Worm (Caenorhabditis elegans) whole organism, L1 larva: ENCODE data around the gene sms-1.
A peak's percentile ranks its signal among the peaks of the same experiment; 100 is the strongest.

Experiments
- C16A3.4 ChIP-seq: fragments of 150-350 bp; optimal IDR thresholded peaks from 2 replicates; lab custom pipeline; 2014; ENCODE audit warnings: missing biosample characterization, missing genetic modification characterization
- F16B12.6 ChIP-seq: fragments of 150-350 bp; optimal IDR thresholded peaks from 2 replicates; lab custom pipeline; 2014; ENCODE audit warnings: missing biosample characterization, missing genetic modification characterization
- aha-1 ChIP-seq: fragments of 150-350 bp; optimal IDR thresholded peaks from 2 replicates; lab custom pipeline; 2014; ENCODE audit warnings: missing biosample characterization, missing genetic modification characterization
- alr-1 ChIP-seq: fragments of 200-800 bp; sonication (Bioruptor generic); optimal IDR thresholded peaks from 2 replicates; lab custom pipeline; 2018; ENCODE audit warnings: borderline replicate concordance, mild to moderate bottlenecking, missing genetic modification characterization, missing compliant biosample characterization
- aly-2 ChIP-seq: fragments of 150-350 bp; optimal IDR thresholded peaks from 2 replicates; lab custom pipeline; 2014; ENCODE audit warnings: missing biosample characterization, missing genetic modification characterization
- ama-1 ChIP-seq: fragments of 150-350 bp; optimal IDR thresholded peaks from 2 replicates; lab custom pipeline; 2014
- blmp-1 ChIP-seq: fragments of 150-350 bp; optimal IDR thresholded peaks from 2 replicates; lab custom pipeline; 2014; ENCODE audit warnings: missing biosample characterization, missing genetic modification characterization
- ces-1 ChIP-seq: fragments of 150-350 bp; optimal IDR thresholded peaks from 2 replicates; lab custom pipeline; 2014; ENCODE audit warnings: missing biosample characterization, missing genetic modification reagents, missing genetic modification characterization
- dsc-1 ChIP-seq: sonication (generic microtip); optimal IDR thresholded peaks from 2 replicates; lab custom pipeline; 2016; ENCODE audit warnings: mild to moderate bottlenecking, missing genetic modification characterization, missing compliant biosample characterization
- efl-1 ChIP-seq, 4 experiments: fragments of 150-350 bp; optimal IDR thresholded peaks in 3 of 4; peaks in 1 of 4; 1 replicate in 1 of 4; 2 replicates in 3 of 4; lab custom pipeline; 2014; ENCODE audit warnings: missing biosample characterization in 2 of 4, missing genetic modification characterization in 2 of 4, missing genetic modification reagents in 2 of 4
- elt-2 ChIP-seq: sonication (generic microtip); optimal IDR thresholded peaks from 2 replicates; lab custom pipeline; 2016; ENCODE audit warnings: missing genetic modification characterization, mild to moderate bottlenecking, inconsistent platforms, missing compliant biosample characterization, missing genetic modification reagents
- elt-3 ChIP-seq, 6 experiments: fragments of 150-350 bp in 1 of 6; sonication (generic microtip); optimal IDR thresholded peaks; 2 replicates each; lab custom pipeline; 2017 to 2018; ENCODE audit warnings: missing biosample characterization in 6 of 6, missing genetic modification characterization in 6 of 6, inconsistent platforms in 1 of 6
- fkh-10 ChIP-seq: sonication (generic microtip); optimal IDR thresholded peaks from 2 replicates; lab custom pipeline; 2017; ENCODE audit warnings: missing biosample characterization, missing genetic modification reagents, missing genetic modification characterization
- fkh-4 ChIP-seq: sonication (generic microtip); optimal IDR thresholded peaks from 2 replicates; lab custom pipeline; 2016; ENCODE audit warnings: missing compliant biosample characterization, missing genetic modification characterization, borderline replicate concordance
- fkh-8 ChIP-seq: sonication (generic microtip); optimal IDR thresholded peaks from 2 replicates; lab custom pipeline; 2016; ENCODE audit warnings: mild to moderate bottlenecking, missing genetic modification characterization, missing compliant biosample characterization
- grh-1 ChIP-seq: fragments of 200-800 bp; sonication (Bioruptor generic); IDR thresholded peaks from 2 replicates; pipeline ENCODE4 v1.3.6; 2022; ENCODE audit warnings: missing genetic modification reagents, missing genetic modification characterization, missing compliant biosample characterization
- hlh-4 ChIP-seq: sonication (generic microtip); optimal IDR thresholded peaks from 2 replicates; lab custom pipeline; 2016; ENCODE audit warnings: mild to moderate bottlenecking, missing genetic modification characterization, missing compliant biosample characterization
- hpl-2 ChIP-seq: fragments of 150-350 bp; optimal IDR thresholded peaks from 2 replicates; lab custom pipeline; 2014; ENCODE audit warnings: missing biosample characterization, missing genetic modification reagents, missing genetic modification characterization
- jun-1 ChIP-seq: fragments of 150-350 bp; optimal IDR thresholded peaks from 2 replicates; lab custom pipeline; 2014; ENCODE audit warnings: missing biosample characterization, missing genetic modification reagents, missing genetic modification characterization
- lin-13 ChIP-seq: fragments of 150-350 bp; optimal IDR thresholded peaks from 2 replicates; lab custom pipeline; 2014; ENCODE audit warnings: missing biosample characterization, missing genetic modification reagents, missing genetic modification characterization
- lin-14 ChIP-seq: fragments of 200-800 bp; sonication (Bioruptor generic); optimal IDR thresholded peaks from 2 replicates; lab custom pipeline; 2018; ENCODE audit warnings: mild to moderate bottlenecking, missing genetic modification characterization, moderate library complexity, missing compliant biosample characterization
- lin-15B ChIP-seq: fragments of 150-350 bp; sonication (generic microtip); optimal IDR thresholded peaks from 3 replicates; lab custom pipeline; 2014; ENCODE audit warnings: missing biosample characterization, missing genetic modification characterization
- lin-35 ChIP-seq, 2 experiments: fragments of 150-350 bp; optimal IDR thresholded peaks; 2 replicates each; lab custom pipeline; 2014; ENCODE audit warnings: missing biosample characterization in 2 of 2, missing genetic modification characterization in 2 of 2, missing genetic modification reagents in 2 of 2
- lir-3 ChIP-seq: sonication (generic microtip); optimal IDR thresholded peaks from 2 replicates; lab custom pipeline; 2016; ENCODE audit warnings: mild to moderate bottlenecking, missing genetic modification characterization, moderate library complexity, missing compliant biosample characterization; ENCODE audit not compliant: poor library complexity
- mab-9 ChIP-seq: fragments of 200-800 bp; sonication (Bioruptor generic); IDR thresholded peaks from 2 replicates; pipeline ENCODE4 v1.3.6; 2022; ENCODE audit warnings: missing genetic modification reagents, missing genetic modification characterization, missing compliant biosample characterization
- mdl-1 ChIP-seq, 2 experiments: fragments of 150-350 bp; optimal IDR thresholded peaks; 2 replicates each; lab custom pipeline; 2014 to 2017; ENCODE audit warnings: missing biosample characterization in 2 of 2, missing genetic modification characterization in 2 of 2, inconsistent platforms in 1 of 2
- mep-1 ChIP-seq: fragments of 150-350 bp; optimal IDR thresholded peaks from 2 replicates; lab custom pipeline; 2014; ENCODE audit warnings: missing biosample characterization, missing genetic modification characterization
- nhr-19 ChIP-seq: fragments of 200-800 bp; sonication (Bioruptor generic); conservative IDR thresholded peaks from 2 replicates; pipeline ENCODE4 v1.3.6; 2022; ENCODE audit warnings: missing genetic modification characterization, missing compliant biosample characterization
- nhr-20 ChIP-seq: sonication (generic microtip); optimal IDR thresholded peaks from 2 replicates; lab custom pipeline; 2016; ENCODE audit warnings: mild to moderate bottlenecking, missing genetic modification characterization, missing compliant biosample characterization
- nhr-71 ChIP-seq: sonication (generic microtip); optimal IDR thresholded peaks from 2 replicates; lab custom pipeline; 2016; ENCODE audit warnings: mild to moderate bottlenecking, missing genetic modification characterization, moderate library complexity, missing compliant biosample characterization
- nhr-77 ChIP-seq: fragments of 150-350 bp; optimal IDR thresholded peaks from 2 replicates; lab custom pipeline; 2014; ENCODE audit warnings: missing biosample characterization, missing genetic modification characterization
- nhr-85 ChIP-seq: sonication (generic microtip); peaks from one replicate; lab custom pipeline; 2016; ENCODE audit warnings: missing genetic modification characterization, inconsistent platforms, missing compliant biosample characterization
- nhr-90 ChIP-seq: sonication (generic microtip); optimal IDR thresholded peaks from 2 replicates; lab custom pipeline; 2016; ENCODE audit warnings: mild to moderate bottlenecking, missing genetic modification characterization, missing compliant biosample characterization; ENCODE audit not compliant: poor library complexity
- pax-3 ChIP-seq: fragments of 200-800 bp; sonication (Bioruptor generic); optimal IDR thresholded peaks from 2 replicates; lab custom pipeline; 2018; ENCODE audit warnings: mild to moderate bottlenecking, missing genetic modification characterization, moderate library complexity, missing compliant biosample characterization
- rnt-1 ChIP-seq: sonication (generic microtip); optimal IDR thresholded peaks from 2 replicates; lab custom pipeline; 2016; ENCODE audit warnings: mild to moderate bottlenecking, missing genetic modification characterization, moderate library complexity, missing compliant biosample characterization
- snu-23 ChIP-seq: sonication (generic microtip); optimal IDR thresholded peaks from 2 replicates; lab custom pipeline; 2016; ENCODE audit warnings: missing genetic modification characterization, missing compliant biosample characterization
- sup-37 ChIP-seq: fragments of 200-800 bp; sonication (Bioruptor generic); optimal IDR thresholded peaks from 2 replicates; lab custom pipeline; 2018; ENCODE audit warnings: mild to moderate bottlenecking, missing genetic modification characterization, missing compliant biosample characterization
- swsn-7 ChIP-seq: sonication (generic microtip); optimal IDR thresholded peaks from 2 replicates; lab custom pipeline; 2016; ENCODE audit warnings: missing genetic modification characterization, missing compliant biosample characterization
- tbx-2 ChIP-seq: sonication (generic microtip); optimal IDR thresholded peaks from 2 replicates; lab custom pipeline; 2016; ENCODE audit warnings: missing genetic modification characterization, missing compliant biosample characterization
- tlp-1 ChIP-seq: fragments of 150-350 bp; optimal IDR thresholded peaks from 2 replicates; lab custom pipeline; 2014; ENCODE audit warnings: missing biosample characterization, missing genetic modification characterization
- unc-130 ChIP-seq: fragments of 150-350 bp; optimal IDR thresholded peaks from 2 replicates; lab custom pipeline; 2017; ENCODE audit warnings: missing biosample characterization, missing genetic modification characterization, inconsistent platforms
- unc-62 ChIP-seq: fragments of 150-350 bp; optimal IDR thresholded peaks from 2 replicates; lab custom pipeline; 2014; ENCODE audit warnings: missing biosample characterization, missing genetic modification reagents, missing genetic modification characterization
- unc-86 ChIP-seq: sonication (generic microtip); optimal IDR thresholded peaks from 2 replicates; lab custom pipeline; 2016; ENCODE audit warnings: missing genetic modification characterization, missing compliant biosample characterization
- unc-98 ChIP-seq: fragments of 200-800 bp; sonication (Bioruptor generic); IDR thresholded peaks from 2 replicates; pipeline ENCODE4 v1.3.6; 2022; ENCODE audit warnings: missing genetic modification characterization, missing compliant biosample characterization
- xbp-1 ChIP-seq: sonication (generic microtip); optimal IDR thresholded peaks from 2 replicates; lab custom pipeline; 2016; ENCODE audit warnings: missing genetic modification characterization, missing compliant biosample characterization
- ztf-11 ChIP-seq, 2 experiments: sonication (generic microtip); optimal IDR thresholded peaks; 2 replicates each; lab custom pipeline; 2016 to 2017; ENCODE audit warnings: missing genetic modification characterization in 2 of 2, missing biosample characterization in 1 of 2, missing compliant biosample characterization in 1 of 2
- ztf-4 ChIP-seq: fragments of 150-350 bp; optimal IDR thresholded peaks from 2 replicates; lab custom pipeline; 2014; ENCODE audit warnings: missing biosample characterization, missing genetic modification characterization

sms-1 gene

ce11 chrIV:11520960-11521359 is 23.0 kb upstream of the sms-1 start, which contains the start of the genes M04B2.4 and gfl-1 (continued):
- TF ChIP-seq efl-1 (optimal IDR thresholded peaks at IDR 0.05; lab: Kevin White, UChicago), result peak; percentile 34 to 67
- peak; percentile 76 to 96 for TF ChIP-seq efl-1 (GFP tag; optimal IDR thresholded peaks at IDR 0.05 in 1 of 2; lab: Kevin White, UChicago)
- TF ChIP-seq fkh-10, result no peak
- TF ChIP-seq sup-37 (GFP tag; lab: Kevin White, UChicago), result no peak
- peak; percentile 66 to 80 for TF ChIP-seq lin-35 (GFP tag; optimal IDR thresholded peaks at IDR 0.05; lab: Kevin White, UChicago)
- TF ChIP-seq lin-15B (tag; lab: Kevin White, UChicago), result peak; percentile 26
- TF ChIP-seq unc-62 (GFP tag; lab: Kevin White, UChicago), result no peak
- TF ChIP-seq lin-13, result peak; percentile 13
- TF ChIP-seq swsn-7, result peak; percentile 52
- TF ChIP-seq nhr-85, result peak; percentile 37
- TF ChIP-seq nhr-20 (tag; lab: Kevin White, UChicago), result peak; percentile 32
- no peak for TF ChIP-seq unc-130 (tag; lab: Kevin White, UChicago)
- TF ChIP-seq xbp-1, result peak; percentile 53
- no peak for TF ChIP-seq pax-3 (tag; lab: Kevin White, UChicago)
- no peak for TF ChIP-seq fkh-4
- no peak for TF ChIP-seq F16B12.6 (tag; lab: Kevin White, UChicago)
- no peak for TF ChIP-seq aly-2
- peak; percentile 7 for TF ChIP-seq nhr-77 (tag; lab: Kevin White, UChicago)
- TF ChIP-seq unc-86 (tag; lab: Kevin White, UChicago), result peak; percentile 4
- TF ChIP-seq blmp-1 (tag; lab: Kevin White, UChicago), result peak; percentile 49

ce11 chrIV:11510664-11511063 is 12.7 kb upstream of the sms-1 start, which contains the start of gene M04B2.6:
TSS of gene M04B2.6 (minus strand) at chrIV:11510764.
- TF ChIP-seq dsc-1 (no peak), unc-98 (no peak), C16A3.4 (tag; lab: Kevin White, UChicago) (no peak), elt-2 (tag; lab: Kevin White, UChicago) (no peak), mep-1 (tag; lab: Kevin White, UChicago) (no peak), grh-1 (GFP tag; lab: Robert Waterston, UW) (no peak), fkh-8 (tag; lab: Kevin White, UChicago) (no peak), jun-1 (tag; lab: Kevin White, UChicago) (no peak), ces-1 (GFP tag; lab: Kevin White, UChicago) (no peak), mab-9 (GFP tag; lab: Robert Waterston, UW) (no peak), swsn-7 (no peak), lin-13 (no peak)
- TF ChIP-seq, all 84 proteins: peak for 0

ce11 chrIV:11504416-11504815 is 6.4 kb upstream of the sms-1 start, which contains the start of gene twk-25:
TSS of gene twk-25 (plus strand) at chrIV:11504716.
- TF ChIP-seq xbp-1 (no peak), sup-37 (GFP tag; lab: Kevin White, UChicago) (no peak), ama-1 (lab: Kevin White, UChicago) (no peak), ces-1 (GFP tag; lab: Kevin White, UChicago) (no peak), C16A3.4 (tag; lab: Kevin White, UChicago) (no peak), tlp-1 (no peak), lir-3 (tag; lab: Kevin White, UChicago) (no peak), aha-1 (no peak), alr-1 (tag; lab: Kevin White, UChicago) (no peak), hlh-4 (tag; lab: Kevin White, UChicago) (no peak), mdl-1 (tag; optimal IDR thresholded peaks at IDR 0.05; lab: Kevin White, UChicago) (no peak), ztf-11 (tag; optimal IDR thresholded peaks at IDR 0.05; lab: Kevin White, UChicago) (no peak), unc-98 (no peak), fkh-8 (tag; lab: Kevin White, UChicago) (no peak)
- TF ChIP-seq, all 84 proteins: peak for 0

- no peak for TF ChIP-seq ama-1 (lab: Kevin White, UChicago)
- TF ChIP-seq nhr-19 (GFP tag; lab: Robert Waterston, UW), result 0 out of 2 replicates have a peak, but pooled peaks have one; percentile 3
- peak; percentile 25 for TF ChIP-seq nhr-71 (tag; lab: Kevin White, UChicago)
- TF ChIP-seq nhr-85, result peak; percentile 75
- peak; percentile 24 for TF ChIP-seq unc-130 (tag; lab: Kevin White, UChicago)
- no peak for TF ChIP-seq jun-1 (tag; lab: Kevin White, UChicago)
- peak; percentile 21 for TF ChIP-seq snu-23 (GFP tag; lab: Kevin White, UChicago)
- no peak for TF ChIP-seq rnt-1 (tag; lab: Kevin White, UChicago)
- TF ChIP-seq ztf-4 (tag; lab: Kevin White, UChicago), result no peak
- TF ChIP-seq F16B12.6 (tag; lab: Kevin White, UChicago), result no peak
- TF ChIP-seq elt-3 (tag; optimal IDR thresholded peaks at IDR 0.05; lab: Kevin White, UChicago), result peak in 2 of 6 experiments; percentile 10 to 16
- TF ChIP-seq tbx-2 (tag; lab: Kevin White, UChicago), result peak; percentile 5
- TF ChIP-seq nhr-20 (tag; lab: Kevin White, UChicago), result peak; percentile 40
- TF ChIP-seq nhr-90 (tag; lab: Kevin White, UChicago), result peak; percentile 8
- no peak for TF ChIP-seq hpl-2 (GFP tag; lab: Kevin White, UChicago)
- peak; percentile 17 for TF ChIP-seq lin-14 (GFP tag; lab: Kevin White, UChicago)
- TF ChIP-seq blmp-1 (tag; lab: Kevin White, UChicago), result peak; percentile 34
Observed at ce11 chrIV:11503654-11504053, 5.7 kb upstream of the sms-1 start.
